Fruit fly (Drosophila melanogaster) whole organism, embryonic: ENCODE measurements around the gene CG2182.

Experiments
- Ada2b ChIP-seq: fragments of 200-800 bp; sonication (Bioruptor generic); IDR thresholded peaks from 2 replicates; pipeline ENCODE4 v1.3.6; 2022; ENCODE audit warnings: missing biosample characterization, missing genetic modification characterization
- Atf3 ChIP-seq: fragments of 200-800 bp; sonication (Bioruptor generic); optimal IDR thresholded peaks from 3 replicates; lab custom pipeline; 2016; ENCODE audit warnings: missing biosample characterization, missing genetic modification characterization
- CG10979 ChIP-seq: fragments of 200-800 bp; sonication (Bioruptor generic); optimal IDR thresholded peaks from 2 replicates; lab custom pipeline; 2018; ENCODE audit warnings: missing biosample characterization, mild to moderate bottlenecking, missing genetic modification characterization, moderate library complexity
- CG11560 ChIP-seq: fragments of 200-800 bp; sonication (Bioruptor generic); IDR thresholded peaks from 3 replicates; pipeline ENCODE4 v1.3.6; 2022; ENCODE audit warnings: missing biosample characterization, missing genetic modification characterization
- CG12769 ChIP-seq: fragments of 200-800 bp; sonication (Bioruptor generic); optimal IDR thresholded peaks from 2 replicates; lab custom pipeline; 2019; ENCODE audit warnings: missing biosample characterization, mild to moderate bottlenecking, missing genetic modification characterization, moderate library complexity
- CG13123 ChIP-seq: fragments of 200-800 bp; sonication (Bioruptor generic); optimal IDR thresholded peaks from 2 replicates; lab custom pipeline; 2016; ENCODE audit warnings: missing biosample characterization, missing genetic modification characterization
- CG14710 ChIP-seq: fragments of 200-800 bp; sonication (Bioruptor generic); optimal IDR thresholded peaks from 3 replicates; lab custom pipeline; 2019; ENCODE audit warnings: missing biosample characterization, mild to moderate bottlenecking, missing genetic modification characterization, moderate library complexity
- CG15269 ChIP-seq: fragments of 200-800 bp; sonication (Bioruptor generic); optimal IDR thresholded peaks from 2 replicates; lab custom pipeline; 2018; ENCODE audit warnings: missing biosample characterization, mild to moderate bottlenecking, missing genetic modification characterization, moderate library complexity
- CG15479 ChIP-seq: fragments of 200-800 bp; sonication (Bioruptor generic); optimal IDR thresholded peaks from 3 replicates; lab custom pipeline; 2019; ENCODE audit warnings: missing biosample characterization, mild to moderate bottlenecking, missing genetic modification characterization, moderate library complexity
- CG18011 ChIP-seq: fragments of 200-800 bp; sonication (Bioruptor generic); optimal IDR thresholded peaks from 2 replicates; lab custom pipeline; 2017; ENCODE audit warnings: missing biosample characterization, missing genetic modification characterization, mild to moderate bottlenecking, moderate library complexity, missing genotype
- CG18619 ChIP-seq: fragments of 200-800 bp; sonication (Bioruptor generic); optimal IDR thresholded peaks from 3 replicates; lab custom pipeline; 2017; ENCODE audit warnings: missing biosample characterization, mild to moderate bottlenecking, missing genetic modification characterization
- CG3838 ChIP-seq: fragments of 200-800 bp; sonication (Bioruptor generic); optimal IDR thresholded peaks from 3 replicates; lab custom pipeline; 2016; ENCODE audit warnings: missing biosample characterization, missing genetic modification characterization
- CG3995 ChIP-seq: fragments of 200-800 bp; sonication (Bioruptor generic); optimal IDR thresholded peaks from 3 replicates; lab custom pipeline; 2016; ENCODE audit warnings: missing biosample characterization, missing genetic modification characterization
- CG7357 ChIP-seq: fragments of 200-800 bp; sonication (Bioruptor generic); IDR thresholded peaks from 3 replicates; pipeline ENCODE4 v1.3.6; 2022; ENCODE audit warnings: missing biosample characterization, missing genetic modification characterization
- CG7786 ChIP-seq: fragments of 200-800 bp; sonication (Bioruptor generic); optimal IDR thresholded peaks from 2 replicates; lab custom pipeline; 2016; ENCODE audit warnings: missing biosample characterization, missing genetic modification characterization
- CG8944 ChIP-seq: fragments of 200-800 bp; sonication (Bioruptor generic); optimal IDR thresholded peaks from 3 replicates; lab custom pipeline; 2016; ENCODE audit warnings: missing biosample characterization, missing genetic modification characterization
- CG9932 ChIP-seq: fragments of 200-800 bp; sonication (Bioruptor generic); IDR thresholded peaks from 2 replicates; pipeline ENCODE4 v1.3.6; 2022; ENCODE audit warnings: missing biosample characterization, missing genetic modification characterization
- D19A ChIP-seq: fragments of 200-800 bp; optimal IDR thresholded peaks from 3 replicates; lab custom pipeline; 2019; ENCODE audit warnings: missing biosample characterization, mild to moderate bottlenecking, missing genetic modification characterization, moderate library complexity
- Doc2 ChIP-seq: fragments of 200-800 bp; sonication (Bioruptor generic); IDR thresholded peaks from 2 replicates; pipeline ENCODE4 v1.3.6; 2022; ENCODE audit warnings: missing biosample characterization, missing genetic modification characterization
- Dref ChIP-seq: fragments of 200-800 bp; sonication (Bioruptor generic); IDR thresholded peaks from 2 replicates; pipeline ENCODE4 v1.3.6; 2022; ENCODE audit warnings: missing biosample characterization, missing genetic modification characterization
- Fer1 ChIP-seq: fragments of 200-800 bp; sonication (Bioruptor generic); optimal IDR thresholded peaks from 2 replicates; lab custom pipeline; 2017; ENCODE audit warnings: missing biosample characterization, mild to moderate bottlenecking, missing genetic modification characterization
- Fer3 ChIP-seq: fragments of 200-800 bp; sonication (Bioruptor generic); optimal IDR thresholded peaks from 2 replicates; lab custom pipeline; 2018; ENCODE audit warnings: missing biosample characterization, mild to moderate bottlenecking, missing genetic modification characterization, moderate library complexity
- GATAe ChIP-seq: fragments of 200-800 bp; sonication (Bioruptor generic); conservative IDR thresholded peaks from 2 replicates; pipeline ENCODE4 v1.3.6; 2022; ENCODE audit warnings: missing biosample characterization, missing genetic modification characterization
- NfI ChIP-seq: fragments of 200-800 bp; sonication (Bioruptor generic); optimal IDR thresholded peaks from 3 replicates; lab custom pipeline; 2018; ENCODE audit warnings: missing biosample characterization, mild to moderate bottlenecking, missing genetic modification characterization, moderate library complexity
- Oli ChIP-seq: fragments of 200-800 bp; sonication (Bioruptor generic); optimal IDR thresholded peaks from 2 replicates; lab custom pipeline; 2018; ENCODE audit warnings: missing biosample characterization, mild to moderate bottlenecking, missing genetic modification characterization, moderate library complexity
- Ravus ChIP-seq: fragments of 200-800 bp; sonication (Bioruptor generic); IDR thresholded peaks from 2 replicates; pipeline ENCODE4 v1.3.6; 2022; ENCODE audit warnings: missing biosample characterization, missing genetic modification characterization
- Side ChIP-seq: fragments of 200-800 bp; sonication (Bioruptor generic); optimal IDR thresholded peaks from 2 replicates; lab custom pipeline; 2016; ENCODE audit warnings: missing biosample characterization, missing genetic modification characterization
- abd-A ChIP-seq: fragments of 200-800 bp; sonication (Bioruptor generic); optimal IDR thresholded peaks from 3 replicates; lab custom pipeline; 2019; ENCODE audit warnings: missing biosample characterization, mild to moderate bottlenecking, missing genetic modification characterization, moderate library complexity
- ase ChIP-seq: fragments of 200-800 bp; sonication (Bioruptor generic); IDR thresholded peaks from 3 replicates; pipeline ENCODE4 v1.3.6; 2022; ENCODE audit warnings: missing biosample characterization, missing genetic modification characterization
- bbx ChIP-seq: fragments of 200-800 bp; sonication (Bioruptor generic); IDR thresholded peaks from 2 replicates; pipeline ENCODE4 v1.3.6; 2022; ENCODE audit warnings: missing biosample characterization, missing genetic modification characterization; ENCODE audit not compliant: partially characterized antibody
- cwo ChIP-seq: fragments of 200-800 bp; sonication (Bioruptor generic); optimal IDR thresholded peaks from 3 replicates; lab custom pipeline; 2017; ENCODE audit warnings: missing biosample characterization, missing genetic modification characterization, mild to moderate bottlenecking, moderate library complexity, missing genetic modification reagents
- danr ChIP-seq: fragments of 200-800 bp; sonication (Bioruptor generic); IDR thresholded peaks from 2 replicates; pipeline ENCODE4 v1.3.6; 2022; ENCODE audit warnings: missing biosample characterization, missing genetic modification characterization
- dpn ChIP-seq, 2 experiments: fragments of 200-800 bp; sonication (Bioruptor generic); optimal IDR thresholded peaks; 3 replicates each; lab custom pipeline; 2016; ENCODE audit warnings: missing biosample characterization in 2 of 2, missing genetic modification characterization in 2 of 2
- fd96Cb ChIP-seq: fragments of 200-800 bp; sonication (Bioruptor generic); optimal IDR thresholded peaks from 2 replicates; lab custom pipeline; 2018; ENCODE audit warnings: missing biosample characterization, mild to moderate bottlenecking, missing genetic modification characterization, moderate library complexity
- hth ChIP-seq: fragments of >200 bp; optimal IDR thresholded peaks from 2 replicates; lab custom pipeline; 2017; ENCODE audit warnings: inconsistent platforms
- insv ChIP-seq, 2 experiments: fragments of 200-800 bp; sonication (Bioruptor generic); optimal IDR thresholded peaks; 3 replicates each; lab custom pipeline; 2016 to 2018; ENCODE audit warnings: missing biosample characterization in 2 of 2, missing genetic modification characterization in 2 of 2
- lab ChIP-seq: fragments of 200-800 bp; sonication (Bioruptor generic); optimal IDR thresholded peaks from 3 replicates; lab custom pipeline; 2017; ENCODE audit warnings: missing biosample characterization, missing genetic modification characterization, mild to moderate bottlenecking, moderate library complexity, missing genetic modification reagents
- lola ChIP-seq, 3 experiments: fragments of >200 bp in 2 of 3; fragments of 200-800 bp in 1 of 3; sonication (Bioruptor generic) in 1 of 3; optimal IDR thresholded peaks; 2 replicates each; lab custom pipeline; 2017 to 2019; ENCODE audit warnings: missing biosample characterization in 3 of 3, missing genetic modification characterization in 3 of 3, mild to moderate bottlenecking in 1 of 3, moderate library complexity in 1 of 3
- p53 ChIP-seq: fragments of 200-800 bp; sonication (Bioruptor generic); optimal IDR thresholded peaks from 2 replicates; lab custom pipeline; 2016; ENCODE audit warnings: missing biosample characterization, missing genetic modification characterization
- pan ChIP-seq, 4 experiments: fragments of >200 bp in 3 of 4; fragments of 200-800 bp in 1 of 4; sonication (Bioruptor generic) in 1 of 4; optimal IDR thresholded peaks in 3 of 4; IDR thresholded peaks in 1 of 4; 2 replicates each; pipeline versions ENCODE4 v1.3.6 to Lab custom; 2017 to 2022; ENCODE audit warnings: missing biosample characterization in 2 of 4, missing genetic modification characterization in 2 of 4, mixed read lengths in 1 of 4
- pho ChIP-seq: fragments of 200-800 bp; sonication (Bioruptor generic); optimal IDR thresholded peaks from 2 replicates; lab custom pipeline; 2016; ENCODE audit warnings: missing biosample characterization, missing genetic modification characterization
- pum ChIP-seq: fragments of 200-800 bp; sonication (Bioruptor generic); optimal IDR thresholded peaks from 2 replicates; lab custom pipeline; 2016; ENCODE audit warnings: missing biosample characterization, missing genetic modification characterization
- run ChIP-seq: fragments of 200-800 bp; sonication (Bioruptor generic); optimal IDR thresholded peaks from 3 replicates; lab custom pipeline; 2018; ENCODE audit warnings: missing biosample characterization, mild to moderate bottlenecking, missing genetic modification characterization
- seq ChIP-seq: fragments of 200-800 bp; sonication (Bioruptor generic); IDR thresholded peaks from 2 replicates; pipeline ENCODE4 v1.3.6; 2022; ENCODE audit warnings: missing biosample characterization, missing genetic modification characterization
- sim ChIP-seq: fragments of 200-800 bp; sonication (Bioruptor generic); IDR thresholded peaks from 2 replicates; pipeline ENCODE4 v1.3.6; 2022; ENCODE audit warnings: missing biosample characterization, missing genetic modification characterization
- ssp ChIP-seq: fragments of 200-800 bp; sonication (Bioruptor generic); IDR thresholded peaks from 2 replicates; pipeline ENCODE4 v1.3.6; 2022; ENCODE audit warnings: missing biosample characterization, missing genetic modification characterization
- stc ChIP-seq: fragments of 200-800 bp; sonication (Bioruptor generic); IDR thresholded peaks from 2 replicates; pipeline ENCODE4 v1.3.6; 2022; ENCODE audit warnings: missing biosample characterization, missing genetic modification characterization
- tap ChIP-seq: fragments of 200-800 bp; optimal IDR thresholded peaks from 3 replicates; lab custom pipeline; 2019; ENCODE audit warnings: missing biosample characterization, mild to moderate bottlenecking, missing genetic modification characterization, moderate library complexity
- trem ChIP-seq: fragments of 200-800 bp; optimal IDR thresholded peaks from 3 replicates; lab custom pipeline; 2019; ENCODE audit warnings: missing biosample characterization, mild to moderate bottlenecking, missing genetic modification characterization, moderate library complexity
- zen2 ChIP-seq: fragments of 200-800 bp; sonication (Bioruptor generic); IDR thresholded peaks from 3 replicates; pipeline ENCODE4 v1.3.6; 2022; ENCODE audit warnings: missing biosample characterization, missing genetic modification characterization; ENCODE audit not compliant: partially characterized antibody

CG2182 gene

DNA sequence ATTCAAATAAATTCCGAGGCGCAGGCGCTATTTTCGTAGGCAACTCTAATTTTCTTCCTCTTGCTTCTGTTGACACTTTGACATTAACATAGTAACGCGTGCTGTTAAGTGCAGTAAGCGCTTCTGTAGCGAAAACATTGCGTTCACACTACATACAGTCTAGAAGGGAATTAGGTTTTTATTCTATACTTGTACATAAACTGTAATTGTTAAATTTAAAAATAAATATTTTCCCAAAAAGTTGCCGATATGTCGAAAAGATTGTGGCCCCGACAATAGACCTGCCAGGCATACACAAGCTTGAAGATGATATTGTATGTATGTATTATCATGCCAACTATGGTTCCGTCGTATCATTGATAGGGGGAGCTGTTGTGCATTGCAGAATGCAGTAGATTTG lies 53.2 kb downstream of the CG2182 start, which contains the start of gene asl (continued):
- TF ChIP-seq GATAe = no peak
- TF ChIP-seq dpn (GFP tag; optimal IDR thresholded peaks at IDR 0.05; lab: Kevin White, UChicago) = peak; percentile 56 to 65
- peak in 1 of 2 experiments; percentile 77 for TF ChIP-seq insv (GFP tag; optimal IDR thresholded peaks at IDR 0.05; lab: Kevin White, UChicago)
- peak; percentile 68 for TF ChIP-seq Fer1
- TF ChIP-seq pho (GFP tag; lab: Kevin White, UChicago) = peak; percentile 33
- peak; percentile 60 for TF ChIP-seq D19A (tag; lab: Kevin White, UChicago)
- TF ChIP-seq Atf3 (GFP tag; lab: Kevin White, UChicago) = no peak
- TF ChIP-seq p53 (GFP tag; lab: Kevin White, UChicago) = no peak
- TF ChIP-seq CG14710 (tag; lab: Kevin White, UChicago) = peak; percentile 88
- TF ChIP-seq CG15479 (GFP tag; lab: Kevin White, UChicago) = peak; percentile 41
- TF ChIP-seq fd96Cb (tag; lab: Kevin White, UChicago) = peak; percentile 61
- TF ChIP-seq ssp = peak; percentile 96
- TF ChIP-seq abd-A (tag; lab: Kevin White, UChicago) = no peak
- peak; percentile 23 for TF ChIP-seq Side
- TF ChIP-seq Ravus (GFP tag; lab: Robert Waterston, UW) = no peak
- peak; percentile 97 for TF ChIP-seq CG7357
- TF ChIP-seq run (tag; lab: Kevin White, UChicago) = no peak
- no peak for TF ChIP-seq CG15269 (tag; lab: Kevin White, UChicago)
- peak; percentile 60 for TF ChIP-seq Oli (tag; lab: Kevin White, UChicago)
- peak; percentile 56 for TF ChIP-seq CG18619 (GFP tag; lab: Kevin White, UChicago)
- no peak for TF ChIP-seq Doc2 (GFP tag; lab: Robert Waterston, UW)
- peak; percentile 14 for TF ChIP-seq CG3838
- TF ChIP-seq hth (lab: Kevin White, UChicago) = no peak
- TF ChIP-seq CG12769 = peak; percentile 71
- peak; percentile 40 for TF ChIP-seq CG18011 (GFP tag; lab: Kevin White, UChicago)
- TF ChIP-seq Ada2b (GFP tag; lab: Robert Waterston, UW) = peak; percentile 49
- peak in 2 of 3 experiments; percentile 71 to 98 for TF ChIP-seq lola (GFP tag; optimal IDR thresholded peaks at IDR 0.05; lab: Kevin White, UChicago)
- TF ChIP-seq trem = peak; percentile 82
- no peak for TF ChIP-seq lab (GFP tag; lab: Kevin White, UChicago)
- no peak for TF ChIP-seq sim (GFP tag; lab: Robert Waterston, UW)
- peak; percentile 58 for TF ChIP-seq CG10979 (tag; lab: Kevin White, UChicago)
- TF ChIP-seq CG9932 = peak; percentile 56
- TF ChIP-seq danr (GFP tag; lab: Robert Waterston, UW) = no peak
- TF ChIP-seq seq (GFP tag; lab: Robert Waterston, UW) = no peak
- TF ChIP-seq CG11560 = no peak
- TF ChIP-seq Fer3 (tag; lab: Kevin White, UChicago) = peak; percentile 60
- peak; percentile 71 for TF ChIP-seq NfI (GFP tag; lab: Kevin White, UChicago)
- TF ChIP-seq CG7786 = peak; percentile 22
- TF ChIP-seq zen2 (GFP tag; lab: Robert Waterston, UW) = no peak
- peak; percentile 22 for TF ChIP-seq cwo
- peak; percentile 31; the same call in 1 of the 2 replicates for TF ChIP-seq Dref (GFP tag; lab: Robert Waterston, UW)
- no peak for TF ChIP-seq bbx (GFP tag; lab: Robert Waterston, UW)
- no peak for TF ChIP-seq tap
- TF ChIP-seq pan (optimal IDR thresholded peaks at IDR 0.05; lab: Kevin White, UChicago) = no peak
- TF ChIP-seq pan (GFP tag; optimal IDR thresholded peaks at IDR 0.05 in 1 of 2, IDR thresholded peaks at IDR 0.05 in 1 of 2) = peak in 1 of 2 experiments; percentile 47
- peak; percentile 33 for TF ChIP-seq pum (GFP tag; lab: Kevin White, UChicago)
- peak; percentile 55; the same call in 1 of the 3 replicates for TF ChIP-seq ase
- TF ChIP-seq CG13123 = peak; percentile 62
- peak; percentile 50; the same call in 1 of the 2 replicates for TF ChIP-seq stc (GFP tag; lab: Robert Waterston, UW)
- TF ChIP-seq CG8944 (GFP tag; lab: Kevin White, UChicago) = peak; percentile 33
- peak; percentile 53 for TF ChIP-seq CG3995
